Worm (Caenorhabditis elegans) whole organism, mixed stage, embryonic: Measurements from ENCODE around the gene Y49E10.25.

Source experiments
- ceh-39 ChIP-seq: fragments of 150-350 bp; optimal IDR thresholded peaks from 2 replicates; lab custom pipeline; 2014; ENCODE audit warnings: missing biosample characterization, missing genetic modification characterization
- nhr-12 ChIP-seq: fragments of 150-350 bp; optimal IDR thresholded peaks from 2 replicates; lab custom pipeline; 2014; ENCODE audit warnings: missing biosample characterization, missing genetic modification characterization
- nhr-237 ChIP-seq: fragments of 150-350 bp; optimal IDR thresholded peaks from 2 replicates; lab custom pipeline; 2014; ENCODE audit warnings: missing biosample characterization, missing genetic modification characterization
- nhr-76 ChIP-seq: sonication (generic microtip); optimal IDR thresholded peaks from 2 replicates; lab custom pipeline; 2017; ENCODE audit warnings: missing biosample characterization, missing genetic modification characterization
- sptf-1 ChIP-seq: sonication (generic microtip); optimal IDR thresholded peaks from 2 replicates; lab custom pipeline; 2017; ENCODE audit warnings: mild to moderate bottlenecking, missing genetic modification characterization, moderate library complexity, missing compliant biosample characterization
- unc-120 ChIP-seq: sonication (generic microtip); optimal IDR thresholded peaks from 2 replicates; lab custom pipeline; 2017; ENCODE audit warnings: missing genetic modification characterization, missing compliant biosample characterization; ENCODE audit not compliant: poor library complexity, severe bottlenecking

- no peak for TF ChIP-seq nhr-76 (tag; lab: Kevin White, UChicago)
- TF ChIP-seq nhr-237 (tag; lab: Kevin White, UChicago): no peak
- TF ChIP-seq sptf-1: no peak
- no peak for TF ChIP-seq unc-120
- no peak for TF ChIP-seq ceh-39
- TF ChIP-seq nhr-12 (tag; lab: Kevin White, UChicago): no peak
Observed at ce11 chrIII:12455651-12456420, 36.0 kb downstream of the Y49E10.25 start.
